Worm (Caenorhabditis elegans): ENCODE measurements around the gene rpc-25.

The rpc-25 gene

DNA sequence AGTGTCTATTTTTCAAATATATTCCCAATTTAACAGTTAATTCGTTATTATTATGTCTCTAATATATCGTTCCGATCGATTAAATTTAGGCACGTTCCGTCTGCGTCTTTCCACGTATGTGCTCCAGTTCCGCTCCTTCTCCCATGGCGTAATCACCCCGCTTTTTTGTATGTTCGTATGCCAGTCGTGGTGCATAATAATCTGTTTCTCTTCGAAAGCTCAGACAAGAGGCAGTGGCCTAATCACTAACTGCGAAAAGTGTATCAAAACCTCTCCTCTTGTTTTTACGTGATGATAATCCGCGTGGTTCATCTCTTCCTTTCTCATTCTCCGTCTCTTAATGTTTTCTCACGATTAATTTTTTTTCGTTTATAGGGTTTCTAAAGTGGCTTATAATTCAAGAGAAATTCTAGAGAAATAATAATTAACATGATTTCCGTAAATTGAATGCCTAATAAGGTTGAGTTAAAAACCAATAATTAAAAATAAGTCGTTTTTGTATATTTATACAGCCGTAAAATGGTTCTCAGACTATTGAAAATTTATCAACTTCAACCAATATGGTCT is 41.4 kb upstream of the rpc-25 start:
- peak; percentile 51 for TF ChIP-seq hlh-30 (tag; optimal IDR thresholded peaks at IDR 0.05; ENCODE audit: insufficient read depth)
- TF ChIP-seq lin-38 (GFP tag; IDR thresholded peaks at IDR 0.05), result no peak
- TF ChIP-seq ama-1 (optimal IDR thresholded peaks at IDR 0.05), result peak; percentile 23
- TF ChIP-seq aha-1 (tag), result peak; percentile 56
- TF ChIP-seq spr-1 (tag; optimal IDR thresholded peaks at IDR 0.05), result no peak
- TF ChIP-seq nhr-28 (tag; optimal IDR thresholded peaks at IDR 0.05), result peak; percentile 13
- peak in 1 of 2 experiments; percentile 81 for TF ChIP-seq unc-62 (GFP tag; optimal IDR thresholded peaks at IDR 0.05 in 1 of 2)
- no peak for TF ChIP-seq unc-62 (tag; optimal IDR thresholded peaks at IDR 0.05)
- TF ChIP-seq lsy-2 (tag; optimal IDR thresholded peaks at IDR 0.05), result peak in 1 of 2 experiments; percentile 25
- TF ChIP-seq dve-1 (tag; optimal IDR thresholded peaks at IDR 0.05; ENCODE audit: insufficient read depth), result peak; percentile 6

DNA sequence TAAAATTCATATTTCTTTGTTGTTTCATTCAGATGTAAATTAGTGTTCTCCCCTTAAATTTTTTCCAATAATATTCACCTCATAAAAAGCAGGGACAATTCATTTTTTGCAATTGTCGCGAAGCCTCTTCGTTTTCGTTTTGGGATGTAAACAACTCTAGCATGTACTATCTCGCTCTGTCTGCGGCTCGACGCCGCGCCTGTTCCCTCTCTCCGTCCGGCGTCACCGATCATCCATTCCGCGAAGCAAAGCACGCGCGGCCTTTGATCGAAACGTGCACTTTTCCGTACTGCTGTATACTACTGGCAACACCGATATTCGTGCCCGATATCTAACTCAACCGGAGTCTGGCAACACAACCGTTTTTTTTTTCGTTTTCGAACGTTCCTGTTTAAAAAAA is 40.6 kb upstream of the rpc-25 start:
- TF ChIP-seq aha-1 (tag) (no peak), hlh-30 (tag; optimal IDR thresholded peaks at IDR 0.05; ENCODE audit: insufficient read depth) (peak; percentile 78), ceh-28 (tag; optimal IDR thresholded peaks at IDR 0.05) (no peak), rbr-2 (tag; optimal IDR thresholded peaks at IDR 0.05) (peak; percentile 21), Y5F2A.4 (GFP tag; optimal IDR thresholded peaks at IDR 0.05) (no peak), dmd-6 (GFP tag; IDR thresholded peaks at IDR 0.05) (peak; percentile 31), hlh-11 (tag; optimal IDR thresholded peaks at IDR 0.05) (peak; percentile 65), mdl-1 (tag; optimal IDR thresholded peaks at IDR 0.05) (peak; percentile 14 to 81), lin-38 (GFP tag; IDR thresholded peaks at IDR 0.05) (no peak), lsy-2 (tag; optimal IDR thresholded peaks at IDR 0.05) (no peak), ceh-82 (tag; optimal IDR thresholded peaks at IDR 0.05) (no peak), fkh-10 (GFP tag; optimal IDR thresholded peaks at IDR 0.05) (no peak), zip-2 (tag; optimal IDR thresholded peaks at IDR 0.05) (no peak), mes-2 (tag; optimal IDR thresholded peaks at IDR 0.05; ENCODE audit: poor library complexity, severe bottlenecking) (peak; percentile 39), dve-1 (tag; optimal IDR thresholded peaks at IDR 0.05; ENCODE audit: insufficient read depth) (peak; percentile 15), egl-43 (GFP tag; IDR thresholded peaks at IDR 0.05) (no peak), ces-1 (GFP tag; optimal IDR thresholded peaks at IDR 0.05) (no peak), hif-1 (tag; optimal IDR thresholded peaks at IDR 0.05) (peak in 1 of 2 experiments; percentile 68), ama-1 (optimal IDR thresholded peaks at IDR 0.05) (peak; percentile 1), T26A8.4 (GFP tag; IDR thresholded peaks at IDR 0.05) (peak; percentile 33; the same call in 1 of the 2 replicates), snpc-4 (tag; optimal IDR thresholded peaks at IDR 0.05) (no peak), madf-9 (GFP tag; conservative IDR thresholded peaks at IDR 0.05) (peak; percentile 85), daf-16 (GFP tag; optimal IDR thresholded peaks at IDR 0.05) (peak in 1 of 2 experiments; percentile 32), daf-16 (tag; optimal IDR thresholded peaks at IDR 0.05) (peak; percentile 84), ZK337.2 (GFP tag; IDR thresholded peaks at IDR 0.05) (no peak), set-16 (GFP tag; IDR thresholded peaks at IDR 0.05) (peak; percentile 52), lin-29 (GFP tag; IDR thresholded peaks at IDR 0.05) (no peak), duxl-1 (tag; optimal IDR thresholded peaks at IDR 0.05; ENCODE audit: poor library complexity) (no peak), nhr-102 (tag; optimal IDR thresholded peaks at IDR 0.05) (no peak), nhr-28 (tag; optimal IDR thresholded peaks at IDR 0.05) (no peak), F26F4.8 (GFP tag; conservative IDR thresholded peaks at IDR 0.05) (no peak), ctbp-1 (GFP tag; IDR thresholded peaks at IDR 0.05) (no peak)

DNA sequence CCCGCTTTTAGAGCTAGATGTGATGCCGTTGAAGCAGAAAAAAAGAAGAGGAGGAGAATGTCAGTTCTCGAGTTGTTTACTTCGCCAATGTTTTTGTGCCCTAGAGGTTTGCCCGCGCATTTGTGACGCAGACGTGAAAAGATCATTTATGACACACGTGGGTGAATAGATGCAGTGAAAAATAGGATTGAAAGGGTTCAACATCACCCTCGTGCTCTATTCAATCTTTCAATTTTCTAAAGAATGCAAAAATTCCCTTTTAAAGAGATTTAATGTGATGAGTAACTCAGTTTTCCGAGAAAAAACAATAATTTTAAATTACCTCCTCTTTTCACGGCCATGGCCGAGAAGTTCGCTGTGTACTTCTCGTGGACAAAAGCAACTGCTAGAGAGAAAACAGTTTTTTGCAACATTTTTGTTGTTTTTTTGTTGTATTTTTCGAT is 40.1 kb upstream of the rpc-25 start:
- TF ChIP-seq ZK337.2 (GFP tag; IDR thresholded peaks at IDR 0.05), result 0 out of 2 replicates have a peak, but pooled peaks have one; percentile 23
- TF ChIP-seq fkh-10 (GFP tag; optimal IDR thresholded peaks at IDR 0.05), result peak; percentile 87
- no peak for TF ChIP-seq lin-39 (tag; optimal IDR thresholded peaks at IDR 0.05)
- TF ChIP-seq mdl-1 (tag; optimal IDR thresholded peaks at IDR 0.05), result peak; percentile 22 to 98
- peak in 1 of 2 experiments; percentile 95 for TF ChIP-seq unc-62 (GFP tag; optimal IDR thresholded peaks at IDR 0.05 in 1 of 2)
- TF ChIP-seq unc-62 (tag; optimal IDR thresholded peaks at IDR 0.05), result no peak
- TF ChIP-seq nhr-25 (tag; optimal IDR thresholded peaks at IDR 0.05; ENCODE audit: borderline replicate concordance, insufficient read depth), result no peak
- peak; percentile 96 for TF ChIP-seq aha-1 (tag)
- peak; percentile 40 for TF ChIP-seq hlh-11 (tag; optimal IDR thresholded peaks at IDR 0.05)
- no peak for TF ChIP-seq egl-27 (tag; optimal IDR thresholded peaks at IDR 0.05)
- peak in 1 of 2 experiments; percentile 52 for TF ChIP-seq daf-16 (GFP tag; optimal IDR thresholded peaks at IDR 0.05)
- peak; percentile 82 for TF ChIP-seq daf-16 (tag; optimal IDR thresholded peaks at IDR 0.05)
- TF ChIP-seq sdz-12 (GFP tag; optimal IDR thresholded peaks at IDR 0.05), result no peak
- peak; percentile 17 for TF ChIP-seq dpl-1 (GFP tag; optimal IDR thresholded peaks at IDR 0.05)
- peak; percentile 40 for TF ChIP-seq dve-1 (tag; optimal IDR thresholded peaks at IDR 0.05; ENCODE audit: insufficient read depth)
- peak; percentile 53 for TF ChIP-seq rbr-2 (tag; optimal IDR thresholded peaks at IDR 0.05)
- TF ChIP-seq madf-5 (GFP tag; IDR thresholded peaks at IDR 0.05), result 0 out of 4 replicates have a peak, but pooled peaks of 1 of the 2 experiments have one; percentile 27
- TF ChIP-seq hlh-30 (tag; optimal IDR thresholded peaks at IDR 0.05; ENCODE audit: insufficient read depth), result peak; percentile 88
- TF ChIP-seq nhr-77 (tag; optimal IDR thresholded peaks at IDR 0.05), result no peak
- TF ChIP-seq dmd-6 (GFP tag; IDR thresholded peaks at IDR 0.05), result peak; percentile 33; the same call in 1 of the 2 replicates
- TF ChIP-seq F37D6.2 (tag; optimal IDR thresholded peaks at IDR 0.05), result no peak
- TF ChIP-seq php-3 (GFP tag; IDR thresholded peaks at IDR 0.05), result no peak
